Fruit fly (Drosophila melanogaster) whole organism, embryonic: Measurements from ENCODE around the gene CG34274.

Experiments used
- B-H2 ChIP-seq: fragments of 200-800 bp; sonication (Bioruptor generic); optimal IDR thresholded peaks from 2 replicates; lab custom pipeline; 2018; ENCODE audit warnings: missing biosample characterization, mild to moderate bottlenecking, missing genetic modification characterization
- Bgb ChIP-seq: fragments of 200-800 bp; sonication (Bioruptor generic); IDR thresholded peaks from 2 replicates; pipeline ENCODE4 v1.3.6; 2022; ENCODE audit warnings: missing biosample characterization, missing genetic modification characterization; ENCODE audit not compliant: partially characterized antibody
- C15 ChIP-seq: fragments of 200-800 bp; sonication (Bioruptor generic); IDR thresholded peaks from 3 replicates; pipeline ENCODE4 v1.3.6; 2022; ENCODE audit warnings: missing biosample characterization, missing genetic modification characterization
- CG1024 ChIP-seq: fragments of 200-800 bp; sonication (Bioruptor generic); IDR thresholded peaks from 2 replicates; pipeline ENCODE4 v1.3.6; 2022; ENCODE audit warnings: missing biosample characterization, missing genetic modification characterization
- CG10274 ChIP-seq: fragments of 200-800 bp; sonication (Bioruptor generic); optimal IDR thresholded peaks from 3 replicates; lab custom pipeline; 2017; ENCODE audit warnings: missing biosample characterization, mild to moderate bottlenecking, missing genetic modification characterization
- CG10366 ChIP-seq: fragments of 200-800 bp; sonication (Bioruptor generic); IDR thresholded peaks from 2 replicates; pipeline ENCODE4 v1.3.6; 2022; ENCODE audit warnings: missing biosample characterization, missing genetic modification characterization
- CG10654 ChIP-seq: fragments of 200-800 bp; sonication (Bioruptor generic); optimal IDR thresholded peaks from 2 replicates; lab custom pipeline; 2016; ENCODE audit warnings: missing biosample characterization, missing genetic modification characterization
- CG11504 ChIP-seq: fragments of 200-800 bp; sonication (Bioruptor generic); optimal IDR thresholded peaks from 3 replicates; lab custom pipeline; 2019; ENCODE audit warnings: missing biosample characterization, mild to moderate bottlenecking, missing genetic modification characterization, moderate library complexity
- CG12236 ChIP-seq: fragments of 200-800 bp; sonication (Bioruptor generic); optimal IDR thresholded peaks from 2 replicates; lab custom pipeline; 2016; ENCODE audit warnings: missing biosample characterization, missing genetic modification characterization
- CG15011 ChIP-seq: fragments of 200-800 bp; sonication (Bioruptor generic); optimal IDR thresholded peaks from 3 replicates; lab custom pipeline; 2018; ENCODE audit warnings: missing biosample characterization, mild to moderate bottlenecking, missing genetic modification characterization
- CG16815 ChIP-seq: fragments of 200-800 bp; sonication (Bioruptor generic); optimal IDR thresholded peaks from 3 replicates; lab custom pipeline; 2017; ENCODE audit warnings: missing biosample characterization, mild to moderate bottlenecking, missing genetic modification characterization
- CG17612 ChIP-seq: fragments of 200-800 bp; sonication (Bioruptor generic); IDR thresholded peaks from 2 replicates; pipeline ENCODE4 v1.3.6; 2022; ENCODE audit warnings: missing biosample characterization, missing genetic modification characterization
- CG18599 ChIP-seq: fragments of 200-800 bp; sonication (Bioruptor generic); optimal IDR thresholded peaks from 3 replicates; lab custom pipeline; 2017; ENCODE audit warnings: missing biosample characterization, missing genetic modification characterization, mild to moderate bottlenecking, moderate library complexity, missing genetic modification reagents
- CG34376 ChIP-seq: fragments of 200-800 bp; sonication (Bioruptor generic); optimal IDR thresholded peaks from 2 replicates; lab custom pipeline; 2018; ENCODE audit warnings: missing biosample characterization, mild to moderate bottlenecking, missing genetic modification characterization
- CG5953 ChIP-seq: fragments of 200-800 bp; sonication (Bioruptor generic); IDR thresholded peaks from 2 replicates; pipeline ENCODE4 v1.3.6; 2022; ENCODE audit warnings: missing biosample characterization, missing genetic modification characterization
- CG7372 ChIP-seq: fragments of 200-800 bp; sonication (Bioruptor generic); IDR thresholded peaks from 2 replicates; pipeline ENCODE4 v1.3.6; 2022; ENCODE audit warnings: missing biosample characterization, missing genetic modification characterization
- CG8924 ChIP-seq: fragments of 200-800 bp; optimal IDR thresholded peaks from 3 replicates; lab custom pipeline; 2019; ENCODE audit warnings: missing biosample characterization, mild to moderate bottlenecking, missing genetic modification characterization, moderate library complexity
- CG9215 ChIP-seq: fragments of 200-800 bp; sonication (Bioruptor generic); IDR thresholded peaks from 2 replicates; pipeline ENCODE4 v1.3.6; 2022; ENCODE audit warnings: missing biosample characterization, missing genetic modification characterization
- CG9609 ChIP-seq: fragments of 200-800 bp; sonication (Bioruptor generic); optimal IDR thresholded peaks from 3 replicates; lab custom pipeline; 2016; ENCODE audit warnings: missing biosample characterization, missing genetic modification characterization
- Dbx ChIP-seq: fragments of 200-800 bp; sonication (Bioruptor generic); IDR thresholded peaks from 3 replicates; pipeline ENCODE4 v1.3.6; 2022; ENCODE audit warnings: missing biosample characterization, missing genetic modification characterization
- Dfd ChIP-seq, 2 experiments: fragments of >200 bp; optimal IDR thresholded peaks; 2 replicates each; lab custom pipeline; 2017; ENCODE audit warnings: missing biosample characterization in 2 of 2, missing genetic modification characterization in 2 of 2
- Dip3 ChIP-seq: fragments of 200-800 bp; sonication (Bioruptor generic); optimal IDR thresholded peaks from 3 replicates; lab custom pipeline; 2016; ENCODE audit warnings: missing biosample characterization, missing genetic modification characterization
- Med ChIP-seq: fragments of 200-800 bp; sonication (Bioruptor generic); peaks from one replicate; lab custom pipeline; 2016; ENCODE audit warnings: missing biosample characterization, missing genetic modification characterization, mild to moderate bottlenecking, inconsistent platforms, moderate library complexity
- Optix ChIP-seq: fragments of 200-800 bp; sonication (Bioruptor generic); IDR thresholded peaks from 3 replicates; pipeline ENCODE4 v1.3.6; 2022; ENCODE audit warnings: missing biosample characterization, missing genetic modification characterization
- Rfx ChIP-seq: fragments of 200-800 bp; sonication (Bioruptor generic); IDR thresholded peaks from 2 replicates; pipeline ENCODE4 v1.3.6; 2022; ENCODE audit warnings: missing biosample characterization, missing genetic modification characterization
- Rx ChIP-seq: fragments of 200-800 bp; sonication (Bioruptor generic); IDR thresholded peaks from 2 replicates; pipeline ENCODE4 v1.3.6; 2022; ENCODE audit warnings: missing biosample characterization, missing genetic modification characterization
- Spps ChIP-seq: fragments of 200-800 bp; sonication (Bioruptor generic); optimal IDR thresholded peaks from 2 replicates; lab custom pipeline; 2018; ENCODE audit warnings: missing biosample characterization, mild to moderate bottlenecking, missing genetic modification characterization
- crol ChIP-seq: fragments of 200-800 bp; sonication (Bioruptor generic); IDR thresholded peaks from 2 replicates; pipeline ENCODE4 v1.3.6; 2022; ENCODE audit warnings: missing biosample characterization, missing genetic modification characterization
- dysf ChIP-seq: fragments of 200-800 bp; sonication (Bioruptor generic); IDR thresholded peaks from 3 replicates; pipeline ENCODE4 v1.3.6; 2022; ENCODE audit warnings: missing biosample characterization, missing genetic modification characterization
- esg ChIP-seq: fragments of 200-800 bp; sonication (Bioruptor generic); conservative IDR thresholded peaks from 2 replicates; pipeline ENCODE4 v1.3.6; 2022; ENCODE audit warnings: missing biosample characterization, missing genetic modification characterization
- ftz-f1 ChIP-seq: fragments of 200-800 bp; sonication (Bioruptor generic); optimal IDR thresholded peaks from 2 replicates; lab custom pipeline; 2016; ENCODE audit warnings: missing biosample characterization, missing genetic modification characterization
- gsb-n ChIP-seq: fragments of 200-800 bp; sonication (Bioruptor generic); optimal IDR thresholded peaks from 3 replicates; lab custom pipeline; 2018; ENCODE audit warnings: missing biosample characterization, mild to moderate bottlenecking, missing genetic modification characterization
- hb ChIP-seq: fragments of 200-800 bp; sonication (Bioruptor generic); IDR thresholded peaks from 3 replicates; pipeline ENCODE4 v1.3.6; 2022; ENCODE audit warnings: missing biosample characterization, missing genetic modification characterization; ENCODE audit not compliant: partially characterized antibody
- hkb ChIP-seq, 2 experiments: fragments of 200-800 bp in 1 of 2; fragments of >200 bp in 1 of 2; sonication (Bioruptor generic) in 1 of 2; IDR thresholded peaks in 1 of 2; optimal IDR thresholded peaks in 1 of 2; 2 replicates each; pipeline versions ENCODE4 v1.3.6 to Lab custom; 2017 to 2022; ENCODE audit warnings: missing biosample characterization in 1 of 2, missing genetic modification characterization in 1 of 2
- ind ChIP-seq: fragments of 200-800 bp; sonication (Bioruptor generic); optimal IDR thresholded peaks from 3 replicates; lab custom pipeline; 2016; ENCODE audit warnings: missing biosample characterization, missing genetic modification characterization
- kah ChIP-seq: fragments of 200-800 bp; sonication (Bioruptor generic); optimal IDR thresholded peaks from 2 replicates; lab custom pipeline; 2018; ENCODE audit warnings: missing biosample characterization, mild to moderate bottlenecking, missing genetic modification characterization
- lab ChIP-seq: fragments of 200-800 bp; sonication (Bioruptor generic); optimal IDR thresholded peaks from 3 replicates; lab custom pipeline; 2017; ENCODE audit warnings: missing biosample characterization, missing genetic modification characterization, mild to moderate bottlenecking, moderate library complexity, missing genetic modification reagents
- lbe ChIP-seq: fragments of 200-800 bp; sonication (Bioruptor generic); optimal IDR thresholded peaks from 2 replicates; lab custom pipeline; 2016; ENCODE audit warnings: missing biosample characterization, mild to moderate bottlenecking, missing genetic modification characterization
- maf-S ChIP-seq: fragments of 200-800 bp; sonication (Bioruptor generic); optimal IDR thresholded peaks from 2 replicates; lab custom pipeline; 2016; ENCODE audit warnings: missing biosample characterization, missing genetic modification characterization
- nerfin-1 ChIP-seq: fragments of 200-800 bp; sonication (Bioruptor generic); optimal IDR thresholded peaks from 3 replicates; lab custom pipeline; 2019; ENCODE audit warnings: missing biosample characterization, mild to moderate bottlenecking, missing genetic modification characterization, moderate library complexity
- peb ChIP-seq: fragments of 200-800 bp; sonication (Bioruptor generic); IDR thresholded peaks from 2 replicates; pipeline ENCODE4 v1.3.6; 2022; ENCODE audit warnings: missing biosample characterization, missing genetic modification characterization
- psq ChIP-seq: fragments of 200-800 bp; sonication (Bioruptor generic); optimal IDR thresholded peaks from 2 replicates; lab custom pipeline; 2017; ENCODE audit warnings: missing biosample characterization, missing genetic modification characterization
- sens ChIP-seq: fragments of 200-800 bp; sonication (Bioruptor generic); peaks from one replicate; lab custom pipeline; 2016; ENCODE audit warnings: missing biosample characterization, missing genetic modification characterization
- sens-2 ChIP-seq: fragments of 200-800 bp; sonication (Bioruptor generic); IDR thresholded peaks from 2 replicates; pipeline ENCODE4 v1.3.6; 2022; ENCODE audit warnings: missing biosample characterization, missing genetic modification characterization
- slbo ChIP-seq: fragments of 200-800 bp; sonication (Bioruptor generic); IDR thresholded peaks from 2 replicates; pipeline ENCODE4 v1.3.6; 2022; ENCODE audit warnings: missing biosample characterization, missing genetic modification characterization
- slou ChIP-seq: fragments of 200-800 bp; sonication (Bioruptor generic); optimal IDR thresholded peaks from 3 replicates; lab custom pipeline; 2016; ENCODE audit warnings: missing biosample characterization, missing genetic modification characterization
- twi ChIP-seq: fragments of 200-800 bp; optimal IDR thresholded peaks from 2 replicates; lab custom pipeline; 2019; ENCODE audit warnings: missing biosample characterization, mild to moderate bottlenecking, missing genetic modification characterization, moderate library complexity
- tx ChIP-seq: fragments of 200-800 bp; sonication (Bioruptor generic); optimal IDR thresholded peaks from 2 replicates; lab custom pipeline; 2016; ENCODE audit warnings: missing biosample characterization, missing genetic modification characterization
- wor ChIP-seq: fragments of 200-800 bp; sonication (Bioruptor generic); IDR thresholded peaks from 2 replicates; pipeline ENCODE4 v1.3.6; 2022; ENCODE audit warnings: missing biosample characterization, missing genetic modification characterization
- yki ChIP-seq: fragments of >200 bp; optimal IDR thresholded peaks from 3 replicates; lab custom pipeline; 2018

CG34274 gene

DNA sequence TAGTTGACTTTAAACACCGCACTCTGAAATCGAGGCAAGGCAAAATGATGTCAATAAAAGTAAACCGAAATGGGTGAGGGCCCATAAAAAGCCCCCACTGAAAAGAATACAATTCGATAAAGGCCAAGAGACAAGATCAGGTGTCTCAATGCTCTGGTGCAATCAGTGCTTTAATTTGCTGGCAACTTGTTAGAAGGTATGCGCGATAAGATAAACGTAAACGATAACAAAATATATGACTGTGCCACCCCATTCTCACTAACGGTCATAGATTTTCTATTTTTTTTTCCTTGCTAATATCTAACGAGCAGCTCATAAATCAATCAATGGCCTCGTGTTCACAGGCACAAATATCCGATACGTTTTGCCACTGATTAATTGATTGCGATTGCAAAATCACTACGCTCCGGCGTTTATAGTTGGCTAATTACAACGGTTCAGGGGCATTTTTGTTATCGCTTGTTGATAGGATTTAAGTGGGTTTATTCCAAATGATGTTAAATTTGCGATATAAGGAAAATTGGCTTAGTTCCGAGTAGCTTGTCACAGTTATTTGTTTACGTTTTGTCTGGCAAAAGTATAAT lies 35.0 kb upstream of the CG34274 start (continued):
- TF ChIP-seq psq (GFP tag; lab: Kevin White, UChicago), result no peak
- no peak for TF ChIP-seq Optix (GFP tag; lab: Robert Waterston, UW)
- no peak for TF ChIP-seq ftz-f1
- TF ChIP-seq, all 482 proteins: peak for 24

DNA sequence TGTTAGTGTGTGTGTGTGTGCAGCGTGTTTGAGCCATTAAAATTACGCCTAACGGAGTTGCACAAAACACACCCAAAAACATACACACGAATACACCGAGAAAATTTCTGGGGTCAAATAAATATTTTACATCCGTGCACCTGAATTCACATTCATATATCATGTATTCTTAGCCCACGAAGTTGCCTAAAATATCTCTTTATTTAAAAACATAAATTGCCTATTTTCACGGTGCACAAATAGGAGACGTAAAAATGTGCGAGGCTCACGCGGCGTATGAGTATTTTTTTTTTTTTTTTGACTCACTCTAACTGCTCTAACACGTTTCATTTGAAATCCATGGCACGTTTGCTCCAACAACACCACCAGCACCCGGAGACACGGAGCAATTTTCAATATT lies 30.7 kb upstream of the CG34274 start:
- TF ChIP-seq Bgb (GFP tag; lab: Robert Waterston, UW) (no peak), CG18599 (GFP tag; lab: Kevin White, UChicago) (peak; percentile 64), CG7372 (GFP tag; lab: Robert Waterston, UW) (no peak), CG10654 (no peak), CG11504 (no peak), Spps (no peak), Rfx (GFP tag; lab: Robert Waterston, UW) (0 out of 2 replicates have a peak, but pooled peaks have one; percentile 5), hkb (optimal IDR thresholded peaks at IDR 0.05; lab: Kevin White, UChicago) (no peak), hkb (GFP tag; IDR thresholded peaks at IDR 0.05; lab: Robert Waterston, UW) (no peak), CG34376 (GFP tag; lab: Kevin White, UChicago) (no peak), wor (GFP tag; lab: Robert Waterston, UW) (no peak), CG8924 (tag; lab: Kevin White, UChicago) (no peak), slou (GFP tag; lab: Kevin White, UChicago) (no peak), maf-S (GFP tag; lab: Kevin White, UChicago) (no peak), Rx (GFP tag; lab: Robert Waterston, UW) (no peak), CG9609 (GFP tag; lab: Kevin White, UChicago) (no peak), peb (GFP tag; lab: Robert Waterston, UW) (no peak), Dbx (GFP tag; lab: Robert Waterston, UW) (0 out of 3 replicates have a peak, but pooled peaks have one; percentile 40), sens-2 (GFP tag; lab: Robert Waterston, UW) (no peak), yki (lab: Kevin White, UChicago) (no peak), slbo (GFP tag; lab: Robert Waterston, UW) (peak; percentile 41), Med (GFP tag; lab: Kevin White, UChicago) (peak; percentile 34), hb (GFP tag; lab: Robert Waterston, UW) (no peak), CG12236 (no peak), CG10274 (GFP tag; lab: Kevin White, UChicago) (no peak), CG15011 (GFP tag; lab: Kevin White, UChicago) (no peak), CG16815 (GFP tag; lab: Kevin White, UChicago) (no peak), esg (GFP tag; lab: Robert Waterston, UW) (0 out of 2 replicates have a peak, but pooled peaks have one; percentile 11), nerfin-1 (tag; lab: Kevin White, UChicago) (no peak), C15 (no peak), gsb-n (tag; lab: Kevin White, UChicago) (no peak), Dip3 (GFP tag; lab: Kevin White, UChicago) (no peak), CG1024 (GFP tag; lab: Robert Waterston, UW) (no peak), CG9215 (no peak), ind (GFP tag; lab: Kevin White, UChicago) (no peak), CG17612 (GFP tag; lab: Robert Waterston, UW) (no peak), sens (peak; percentile 51), dysf (peak; percentile 34; the same call in 1 of the 3 replicates), twi (tag; lab: Kevin White, UChicago) (no peak), CG10366 (GFP tag; lab: Robert Waterston, UW) (peak; percentile 32; the same call in 1 of the 2 replicates), B-H2 (GFP tag; lab: Kevin White, UChicago) (no peak), kah (GFP tag; lab: Kevin White, UChicago) (no peak), Dfd (GFP tag; optimal IDR thresholded peaks at IDR 0.05; lab: Kevin White, UChicago) (no peak), lbe (GFP tag; lab: Kevin White, UChicago) (no peak), crol (GFP tag; lab: Robert Waterston, UW) (no peak), CG5953 (no peak), lab (GFP tag; lab: Kevin White, UChicago) (peak; percentile 27), tx (GFP tag; lab: Kevin White, UChicago) (no peak)
